Fruit fly (Drosophila melanogaster) whole organism, embryonic: Measurements from ENCODE around the gene hiro.
A peak's percentile ranks its signal among the peaks of the same experiment; 100 is the strongest.

ENCODE experiments used
- Atf-2 ChIP-seq: fragments of 200-800 bp; sonication (Bioruptor generic); optimal IDR thresholded peaks from 2 replicates; lab custom pipeline; 2016; ENCODE audit warnings: missing biosample characterization, missing genetic modification characterization
- Atf3 ChIP-seq: fragments of 200-800 bp; sonication (Bioruptor generic); optimal IDR thresholded peaks from 3 replicates; lab custom pipeline; 2016; ENCODE audit warnings: missing biosample characterization, missing genetic modification characterization
- B-H2 ChIP-seq: fragments of 200-800 bp; sonication (Bioruptor generic); optimal IDR thresholded peaks from 2 replicates; lab custom pipeline; 2018; ENCODE audit warnings: missing biosample characterization, mild to moderate bottlenecking, missing genetic modification characterization
- CG10431 ChIP-seq: fragments of 200-800 bp; sonication (Bioruptor generic); optimal IDR thresholded peaks from 3 replicates; lab custom pipeline; 2018; ENCODE audit warnings: missing biosample characterization, mild to moderate bottlenecking, missing genetic modification characterization
- CG11093 ChIP-seq: fragments of 200-800 bp; sonication (Bioruptor generic); IDR thresholded peaks from 3 replicates; pipeline ENCODE4 v1.3.6; 2022; ENCODE audit warnings: missing biosample characterization, missing genetic modification characterization
- CG12391 ChIP-seq: fragments of 200-800 bp; sonication (Bioruptor generic); optimal IDR thresholded peaks from 3 replicates; lab custom pipeline; 2018; ENCODE audit warnings: missing biosample characterization, mild to moderate bottlenecking, missing genetic modification characterization, moderate library complexity
- CG13775 ChIP-seq: fragments of 200-800 bp; sonication (Bioruptor generic); optimal IDR thresholded peaks from 3 replicates; lab custom pipeline; 2017; ENCODE audit warnings: missing biosample characterization, mild to moderate bottlenecking, missing genetic modification characterization
- CG13894 ChIP-seq: fragments of 200-800 bp; sonication (Bioruptor generic); optimal IDR thresholded peaks from 3 replicates; lab custom pipeline; 2018; ENCODE audit warnings: missing biosample characterization, mild to moderate bottlenecking, missing genetic modification characterization, moderate library complexity
- CG14710 ChIP-seq: fragments of 200-800 bp; sonication (Bioruptor generic); optimal IDR thresholded peaks from 3 replicates; lab custom pipeline; 2019; ENCODE audit warnings: missing biosample characterization, mild to moderate bottlenecking, missing genetic modification characterization, moderate library complexity
- CG15601 ChIP-seq: fragments of 200-800 bp; sonication (Bioruptor generic); optimal IDR thresholded peaks from 3 replicates; lab custom pipeline; 2019; ENCODE audit warnings: missing biosample characterization, mild to moderate bottlenecking, missing genetic modification characterization, moderate library complexity
- CG17328 ChIP-seq: fragments of 200-800 bp; sonication (Bioruptor generic); IDR thresholded peaks from 2 replicates; pipeline ENCODE4 v1.3.6; 2022; ENCODE audit warnings: missing biosample characterization, missing genetic modification characterization
- CG17359 ChIP-seq: fragments of 200-800 bp; sonication (Bioruptor generic); optimal IDR thresholded peaks from 3 replicates; lab custom pipeline; 2018; ENCODE audit warnings: missing biosample characterization, mild to moderate bottlenecking, missing genetic modification characterization, moderate library complexity
- CG2199 ChIP-seq: fragments of 200-800 bp; sonication (Bioruptor generic); IDR thresholded peaks from 3 replicates; pipeline ENCODE4 v1.3.6; 2022; ENCODE audit warnings: missing biosample characterization, missing genetic modification characterization
- CG2202 ChIP-seq: fragments of 200-800 bp; sonication (Bioruptor generic); optimal IDR thresholded peaks from 2 replicates; lab custom pipeline; 2018; ENCODE audit warnings: missing biosample characterization, mild to moderate bottlenecking, missing genetic modification characterization
- CG2712 ChIP-seq: fragments of 200-800 bp; optimal IDR thresholded peaks from 3 replicates; lab custom pipeline; 2019; ENCODE audit warnings: missing biosample characterization, mild to moderate bottlenecking, missing genetic modification characterization, moderate library complexity
- CG33213 ChIP-seq: fragments of 200-800 bp; sonication (Bioruptor generic); optimal IDR thresholded peaks from 3 replicates; lab custom pipeline; 2016; ENCODE audit warnings: missing biosample characterization, missing genetic modification characterization
- CG33557 ChIP-seq: fragments of 200-800 bp; sonication (Bioruptor generic); optimal IDR thresholded peaks from 2 replicates; lab custom pipeline; 2019; ENCODE audit warnings: missing biosample characterization, mild to moderate bottlenecking, missing genetic modification characterization, moderate library complexity
- CG3407 ChIP-seq: fragments of 200-800 bp; sonication (Bioruptor generic); optimal IDR thresholded peaks from 2 replicates; lab custom pipeline; 2018; ENCODE audit warnings: missing biosample characterization, mild to moderate bottlenecking, missing genetic modification characterization
- CG34224 ChIP-seq: fragments of 200-800 bp; sonication (Bioruptor generic); IDR thresholded peaks from 3 replicates; pipeline ENCODE4 v1.3.6; 2022; ENCODE audit warnings: missing biosample characterization, missing genetic modification characterization; ENCODE audit not compliant: partially characterized antibody
- CG6791 ChIP-seq: fragments of 200-800 bp; sonication (Bioruptor generic); IDR thresholded peaks from 3 replicates; pipeline ENCODE4 v1.3.6; 2022; ENCODE audit warnings: missing biosample characterization, missing genetic modification characterization; ENCODE audit not compliant: partially characterized antibody
- CG6813 ChIP-seq: fragments of 200-800 bp; sonication (Bioruptor generic); optimal IDR thresholded peaks from 2 replicates; lab custom pipeline; 2017; ENCODE audit warnings: missing biosample characterization, missing genetic modification characterization, mild to moderate bottlenecking, moderate library complexity, missing genetic modification reagents
- CG7556 ChIP-seq: fragments of 200-800 bp; sonication (Bioruptor generic); optimal IDR thresholded peaks from 2 replicates; lab custom pipeline; 2017; ENCODE audit warnings: missing biosample characterization, mild to moderate bottlenecking, missing genetic modification characterization
- CG8290 ChIP-seq, 3 experiments: fragments of 200-800 bp; sonication (Bioruptor generic); optimal IDR thresholded peaks; 2 replicates each; lab custom pipeline; 2016 to 2019; ENCODE audit warnings: missing biosample characterization in 3 of 3, missing genetic modification characterization in 3 of 3, mild to moderate bottlenecking in 2 of 3, moderate library complexity in 1 of 3
- CG9437 ChIP-seq: fragments of 200-800 bp; sonication (Bioruptor generic); optimal IDR thresholded peaks from 2 replicates; lab custom pipeline; 2018; ENCODE audit warnings: missing biosample characterization, mild to moderate bottlenecking, missing genetic modification characterization
- CG9876 ChIP-seq: fragments of 200-800 bp; sonication (Bioruptor generic); optimal IDR thresholded peaks from 2 replicates; lab custom pipeline; 2016; ENCODE audit warnings: missing biosample characterization, missing genetic modification characterization
- CoRest ChIP-seq: fragments of 200-800 bp; sonication (Bioruptor generic); optimal IDR thresholded peaks from 3 replicates; lab custom pipeline; 2018; ENCODE audit warnings: missing biosample characterization, mild to moderate bottlenecking, missing genetic modification characterization, moderate library complexity
- Lhr ChIP-seq: fragments of 200-800 bp; sonication (Bioruptor generic); optimal IDR thresholded peaks from 3 replicates; lab custom pipeline; 2017; ENCODE audit warnings: mild to moderate bottlenecking, missing biosample characterization, missing genetic modification reagents, missing genetic modification characterization
- Med ChIP-seq: fragments of 200-800 bp; sonication (Bioruptor generic); peaks from one replicate; lab custom pipeline; 2016; ENCODE audit warnings: missing biosample characterization, missing genetic modification characterization, mild to moderate bottlenecking, inconsistent platforms, moderate library complexity
- Mes4 ChIP-seq: fragments of 200-800 bp; sonication (Bioruptor generic); optimal IDR thresholded peaks from 2 replicates; lab custom pipeline; 2016; ENCODE audit warnings: missing biosample characterization, missing genetic modification characterization
- Oli ChIP-seq: fragments of 200-800 bp; sonication (Bioruptor generic); optimal IDR thresholded peaks from 2 replicates; lab custom pipeline; 2018; ENCODE audit warnings: missing biosample characterization, mild to moderate bottlenecking, missing genetic modification characterization, moderate library complexity
- Opbp ChIP-seq: fragments of 200-800 bp; sonication (Bioruptor generic); IDR thresholded peaks from 3 replicates; pipeline ENCODE4 v1.3.6; 2022; ENCODE audit warnings: missing biosample characterization, missing genetic modification characterization; ENCODE audit not compliant: partially characterized antibody
- Pdp1 ChIP-seq, 2 experiments: fragments of 200-800 bp; sonication (Bioruptor generic); optimal IDR thresholded peaks; 3 replicates each; lab custom pipeline; 2016; ENCODE audit warnings: missing biosample characterization in 2 of 2, missing genetic modification characterization in 2 of 2, mild to moderate bottlenecking in 1 of 2, moderate library complexity in 1 of 2
- aop ChIP-seq: fragments of 200-800 bp; sonication (Bioruptor generic); IDR thresholded peaks from 2 replicates; pipeline ENCODE4 v1.3.6; 2022; ENCODE audit warnings: missing biosample characterization, missing genetic modification characterization
- cg ChIP-seq: fragments of 200-800 bp; sonication (Bioruptor generic); optimal IDR thresholded peaks from 3 replicates; lab custom pipeline; 2019; ENCODE audit warnings: missing biosample characterization, mild to moderate bottlenecking, missing genetic modification characterization, moderate library complexity
- chm ChIP-seq: fragments of 200-800 bp; sonication (Bioruptor generic); IDR thresholded peaks from 2 replicates; pipeline ENCODE4 v1.3.6; 2022; ENCODE audit warnings: missing biosample characterization, missing genetic modification characterization
- esg ChIP-seq: fragments of 200-800 bp; sonication (Bioruptor generic); conservative IDR thresholded peaks from 2 replicates; pipeline ENCODE4 v1.3.6; 2022; ENCODE audit warnings: missing biosample characterization, missing genetic modification characterization
- gsb ChIP-seq: fragments of 200-800 bp; sonication (Bioruptor generic); IDR thresholded peaks from 2 replicates; pipeline ENCODE4 v1.3.6; 2022; ENCODE audit warnings: missing biosample characterization, missing genetic modification characterization
- gt ChIP-seq: fragments of 200-800 bp; sonication (Bioruptor generic); IDR thresholded peaks from 2 replicates; pipeline ENCODE4 v1.3.6; 2022; ENCODE audit warnings: missing biosample characterization, missing genetic modification characterization
- kah ChIP-seq: fragments of 200-800 bp; sonication (Bioruptor generic); optimal IDR thresholded peaks from 2 replicates; lab custom pipeline; 2018; ENCODE audit warnings: missing biosample characterization, mild to moderate bottlenecking, missing genetic modification characterization
- nmo ChIP-seq: fragments of 200-800 bp; sonication (Bioruptor generic); optimal IDR thresholded peaks from 2 replicates; lab custom pipeline; 2018; ENCODE audit warnings: missing biosample characterization, mild to moderate bottlenecking, missing genetic modification characterization, moderate library complexity
- psq ChIP-seq: fragments of 200-800 bp; sonication (Bioruptor generic); optimal IDR thresholded peaks from 2 replicates; lab custom pipeline; 2017; ENCODE audit warnings: missing biosample characterization, missing genetic modification characterization
- sens ChIP-seq: fragments of 200-800 bp; sonication (Bioruptor generic); peaks from one replicate; lab custom pipeline; 2016; ENCODE audit warnings: missing biosample characterization, missing genetic modification characterization
- seq ChIP-seq: fragments of 200-800 bp; sonication (Bioruptor generic); IDR thresholded peaks from 2 replicates; pipeline ENCODE4 v1.3.6; 2022; ENCODE audit warnings: missing biosample characterization, missing genetic modification characterization
- sr ChIP-seq: fragments of 200-800 bp; sonication (Bioruptor generic); IDR thresholded peaks from 3 replicates; pipeline ENCODE4 v1.3.6; 2022; ENCODE audit warnings: missing biosample characterization, missing genetic modification characterization
- trem ChIP-seq: fragments of 200-800 bp; optimal IDR thresholded peaks from 3 replicates; lab custom pipeline; 2019; ENCODE audit warnings: missing biosample characterization, mild to moderate bottlenecking, missing genetic modification characterization, moderate library complexity
- vvl ChIP-seq: fragments of 200-800 bp; sonication (Bioruptor generic); IDR thresholded peaks from 2 replicates; pipeline ENCODE4 v1.3.6; 2022; ENCODE audit warnings: missing biosample characterization, missing genetic modification characterization

Gene hiro

DNA sequence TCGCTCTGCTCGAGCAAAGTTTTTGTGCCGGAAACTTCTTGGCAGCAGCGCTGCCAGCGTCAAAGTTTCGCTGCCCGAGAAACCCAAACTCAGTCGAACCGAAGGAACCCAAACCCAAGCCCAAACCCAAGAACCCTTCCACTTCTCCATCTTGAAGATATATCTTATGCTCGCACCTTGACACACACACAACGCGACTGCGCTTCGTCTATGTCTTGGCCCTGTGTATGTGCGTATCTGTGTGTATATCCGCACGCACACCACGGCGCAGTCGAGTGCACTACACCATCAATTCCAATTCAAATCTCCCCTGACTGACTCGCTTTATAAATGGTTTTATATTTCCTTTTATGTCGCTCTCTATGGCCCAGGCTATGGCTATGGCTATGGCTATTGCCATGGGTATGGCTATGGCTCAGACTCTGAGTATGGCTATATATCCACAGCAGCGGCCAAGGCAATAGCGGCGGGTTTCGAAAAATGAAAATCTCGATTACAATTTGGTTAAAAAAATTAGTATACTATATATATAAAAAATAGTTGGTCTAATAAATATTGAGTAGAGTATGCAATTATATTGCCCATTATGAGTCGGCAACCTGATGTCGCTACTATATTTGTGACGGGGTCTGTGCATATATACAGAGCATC is 8.8 kb upstream of the hiro start (continued):
- TF ChIP-seq CG33557 (GFP tag; lab: Kevin White, UChicago) = peak; percentile 92
- peak; percentile 96 for TF ChIP-seq chm (GFP tag; lab: Robert Waterston, UW)
- peak; percentile 15 for TF ChIP-seq CG9876 (GFP tag; lab: Kevin White, UChicago)
- TF ChIP-seq CG33213 (GFP tag; lab: Kevin White, UChicago) = peak; percentile 62
- peak; percentile 91 for TF ChIP-seq CG3407 (GFP tag; lab: Kevin White, UChicago)
- peak; percentile 25 for TF ChIP-seq B-H2 (GFP tag; lab: Kevin White, UChicago)
- peak; percentile 86 for TF ChIP-seq gt (GFP tag; lab: Robert Waterston, UW)

DNA sequence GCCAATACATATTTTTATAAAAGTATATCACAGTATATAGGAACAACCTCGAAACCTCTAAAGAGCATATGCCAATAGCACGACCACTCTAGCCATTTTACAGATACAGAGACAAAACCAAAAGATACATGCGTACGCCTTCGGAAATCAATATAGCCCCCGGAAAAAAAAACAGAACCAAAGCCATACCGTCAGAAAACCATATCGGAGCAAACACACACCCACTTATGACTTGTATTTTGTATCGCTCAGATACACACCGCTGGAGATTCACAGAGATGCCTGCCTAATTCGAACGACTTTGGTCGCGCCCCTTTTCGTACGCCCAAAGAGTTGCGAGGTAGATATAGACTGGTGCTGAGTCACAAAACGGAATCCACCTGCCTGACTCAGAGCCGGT is 7.8 kb upstream of the hiro start:
- peak; percentile 55; the same call in 2 of the 3 replicates for TF ChIP-seq sr (GFP tag; lab: Robert Waterston, UW)
- no peak for TF ChIP-seq Pdp1 (GFP tag; optimal IDR thresholded peaks at IDR 0.05; lab: Kevin White, UChicago)
- TF ChIP-seq CG17328 (GFP tag; lab: Robert Waterston, UW) = 0 out of 2 replicates have a peak, but pooled peaks have one; percentile 16
- peak; percentile 81; the same call in 2 of the 3 replicates for TF ChIP-seq CG2199 (GFP tag; lab: Robert Waterston, UW)
- TF ChIP-seq CG8290 (GFP tag; optimal IDR thresholded peaks at IDR 0.05; lab: Kevin White, UChicago) = peak; percentile 80
- TF ChIP-seq CG8290 (tag; optimal IDR thresholded peaks at IDR 0.05; lab: Kevin White, UChicago) = no peak
- TF ChIP-seq vvl = 0 out of 2 replicates have a peak, but pooled peaks have one; percentile 11
- TF ChIP-seq CG13894 (tag; lab: Kevin White, UChicago) = peak; percentile 100
- no peak for TF ChIP-seq CG9437 (GFP tag; lab: Kevin White, UChicago)
- peak; percentile 54; the same call in 1 of the 3 replicates for TF ChIP-seq CG6791 (GFP tag; lab: Robert Waterston, UW)
- TF ChIP-seq, all 482 proteins: peak for 7

DNA sequence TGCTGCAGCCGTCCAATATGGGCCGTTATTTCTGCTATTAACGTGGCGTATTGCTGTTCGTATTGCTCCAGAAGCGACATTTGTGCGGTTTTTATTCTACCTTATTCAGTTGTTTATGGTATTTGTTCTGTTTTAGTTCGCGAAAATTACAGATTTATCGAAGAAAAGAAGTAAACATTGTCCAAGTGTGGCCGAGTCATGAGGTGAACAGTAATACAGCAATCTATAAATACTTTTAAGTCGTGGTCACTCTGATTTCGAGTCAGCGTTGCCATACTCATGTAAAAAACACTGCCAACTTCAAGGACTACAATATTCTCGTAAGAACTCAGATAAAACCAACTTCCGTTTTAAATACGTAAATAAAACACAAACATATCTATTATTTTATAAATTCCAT is 4.9 kb upstream of the hiro start, which contains the start of gene Vti1a:
Vti1a (minus strand) TSS at position 221 of the 400 bp plus-strand sequence.
- no peak for TF ChIP-seq cg (GFP tag; lab: Kevin White, UChicago)
- TF ChIP-seq Mes4 = no peak
- TF ChIP-seq CG14710 (tag; lab: Kevin White, UChicago) = peak; percentile 71
- peak; percentile 16 for TF ChIP-seq CG12391 (tag; lab: Kevin White, UChicago)
- TF ChIP-seq Med = peak; percentile 59
- peak; percentile 19 for TF ChIP-seq CoRest (tag; lab: Kevin White, UChicago)
- TF ChIP-seq Atf3 (GFP tag; lab: Kevin White, UChicago) = no peak
- no peak for TF ChIP-seq esg (GFP tag; lab: Robert Waterston, UW)
- no peak for TF ChIP-seq CG2202 (tag; lab: Kevin White, UChicago)
- peak; percentile 96 for TF ChIP-seq trem (tag; lab: Kevin White, UChicago)
- TF ChIP-seq kah (GFP tag; lab: Kevin White, UChicago) = no peak
- no peak for TF ChIP-seq CG6813 (GFP tag; lab: Kevin White, UChicago)
- TF ChIP-seq CG15601 = peak; percentile 44
- TF ChIP-seq psq (GFP tag; lab: Kevin White, UChicago) = no peak
- TF ChIP-seq CG13775 (GFP tag; lab: Kevin White, UChicago) = no peak
- TF ChIP-seq Lhr (GFP tag; lab: Kevin White, UChicago) = peak; percentile 85
- no peak for TF ChIP-seq seq (GFP tag; lab: Robert Waterston, UW)
- peak; percentile 62 for TF ChIP-seq CG34224 (GFP tag; lab: Robert Waterston, UW)
- TF ChIP-seq Oli = no peak
- no peak for TF ChIP-seq gsb (GFP tag; lab: Robert Waterston, UW)
- peak; percentile 38; the same call in 1 of the 3 replicates for TF ChIP-seq Opbp
- TF ChIP-seq sens (GFP tag; lab: Kevin White, UChicago) = no peak
- peak; percentile 37 for TF ChIP-seq CG10431 (GFP tag; lab: Kevin White, UChicago)
- TF ChIP-seq CG7556 (GFP tag; lab: Kevin White, UChicago) = no peak
- peak; percentile 39 for TF ChIP-seq CG2712 (tag; lab: Kevin White, UChicago)
- peak; percentile 7 for TF ChIP-seq CG17359
- no peak for TF ChIP-seq CG11093 (GFP tag; lab: Robert Waterston, UW)
- no peak for TF ChIP-seq Atf-2 (GFP tag; lab: Kevin White, UChicago)
- peak; percentile 45 for TF ChIP-seq nmo
- TF ChIP-seq aop = no peak
